Worm (Caenorhabditis elegans) whole organism, dauer: ENCODE measurements around the gene R144.10.
"Not testable (repeated sequence)": the region's sequence is repeated elsewhere in the genome, so short reads cannot be mapped to it uniquely, and the experiment has no call there.

Source experiments
- unc-62 ChIP-seq: sonication (generic microtip); optimal IDR thresholded peaks from 2 replicates; lab custom pipeline; 2017; ENCODE audit warnings: missing biosample characterization, missing genetic modification reagents, missing genetic modification characterization

Gene R144.10

DNA sequence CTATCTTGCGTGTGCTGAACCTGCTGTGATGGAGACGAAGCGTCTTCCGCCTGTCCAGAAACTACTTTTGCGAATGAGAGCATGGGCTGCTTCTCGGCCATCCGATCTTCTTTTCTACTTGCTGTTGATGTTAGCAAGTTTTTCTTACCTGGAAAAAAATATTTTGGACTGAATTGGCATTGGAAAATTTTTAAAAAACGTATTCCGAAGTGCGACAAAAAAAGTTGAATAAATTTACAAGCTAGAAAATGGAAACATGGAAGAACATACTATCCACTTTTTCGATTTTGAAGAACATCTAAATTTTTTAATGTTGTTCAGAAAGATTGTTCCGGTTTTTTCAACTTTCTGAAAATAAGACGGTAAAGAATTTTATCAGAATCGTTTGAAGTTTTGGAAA is 15.4 kb upstream of the R144.10 start, which contains the start of gene larp-1:
Gene larp-1 (minus strand): TSS at position 101 of the 400 bp plus-strand sequence.
- TF ChIP-seq unc-62, result no peak

DNA sequence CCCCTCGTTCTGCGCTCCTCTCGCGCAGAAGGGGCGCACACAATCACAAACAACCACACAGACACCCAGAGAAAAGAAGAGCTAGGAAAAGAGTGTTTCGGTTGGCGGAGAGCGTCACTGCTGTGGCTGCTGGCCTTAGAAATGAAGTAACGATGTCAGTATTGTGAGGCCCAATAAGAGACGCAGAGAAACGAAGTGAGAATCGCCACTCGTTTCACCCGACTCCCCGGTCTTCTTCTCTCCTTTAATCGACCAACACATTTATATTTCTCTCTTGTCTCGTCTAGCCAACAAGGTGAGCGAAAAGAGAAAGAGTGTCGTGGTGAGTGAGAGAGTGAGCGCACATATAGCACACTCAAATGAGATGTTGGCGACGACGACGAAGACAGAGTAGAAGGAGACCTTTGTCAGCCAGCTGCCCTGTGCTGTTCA is 11.8 kb upstream of the R144.10 start:
- no peak for TF ChIP-seq unc-62

DNA sequence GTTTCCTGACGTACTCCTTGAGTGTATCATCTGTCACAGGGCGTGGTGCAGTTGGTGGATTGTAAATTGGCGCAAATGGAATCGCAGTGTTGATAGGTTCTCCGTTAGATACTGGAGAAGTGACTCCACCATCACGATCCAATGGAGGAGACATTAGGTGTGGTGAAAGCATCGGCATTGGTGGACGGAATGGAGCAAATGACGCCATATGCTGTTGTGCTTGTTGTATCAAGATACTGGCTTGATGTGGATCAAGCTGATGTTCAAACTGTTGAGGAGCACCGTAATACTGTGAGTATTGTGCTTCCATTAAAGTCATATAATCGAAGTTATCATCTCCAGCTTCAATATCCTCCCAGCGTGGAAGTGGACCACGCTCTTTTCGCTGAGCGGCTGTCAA is 10.3 kb upstream of the R144.10 start:
- no peak for TF ChIP-seq unc-62

DNA sequence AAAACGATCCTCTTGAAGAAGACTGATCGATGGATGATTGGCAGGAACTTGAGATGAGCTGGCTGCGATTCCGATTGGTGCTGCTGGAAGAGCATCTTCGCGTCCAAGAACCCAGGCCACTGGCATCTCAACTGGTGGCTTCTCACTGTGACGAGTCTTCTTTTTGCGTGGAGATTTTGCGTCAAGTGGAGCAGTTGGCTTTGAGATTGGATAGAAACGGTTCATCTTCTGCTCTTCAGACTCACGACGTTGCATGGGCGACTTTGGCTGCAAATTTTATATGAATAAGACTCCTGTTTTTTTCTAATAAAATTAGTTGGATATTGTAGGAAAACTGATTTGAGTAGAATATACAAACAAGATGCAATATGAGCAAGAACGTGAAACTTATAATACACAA is 8.6 kb upstream of the R144.10 start:
- TF ChIP-seq unc-62, result no peak

DNA sequence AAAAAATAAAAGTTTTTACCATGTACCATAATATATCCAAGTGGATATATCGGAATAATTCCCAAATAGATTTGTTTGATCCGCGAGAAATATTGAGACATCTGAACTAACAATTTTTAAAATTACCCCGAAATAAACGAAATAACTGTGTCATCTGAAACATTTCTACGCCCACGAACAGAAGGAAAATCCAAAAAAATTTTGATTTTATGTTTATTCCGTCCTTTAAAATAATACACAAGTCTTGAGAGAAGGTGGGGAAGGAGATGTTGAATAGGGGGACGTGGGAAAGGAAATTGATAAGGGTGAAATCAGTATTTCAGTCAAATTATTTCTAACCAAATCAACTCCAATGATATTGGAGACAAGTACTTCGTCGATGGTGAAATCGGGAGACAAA is 6.6 kb upstream of the R144.10 start, which contains the start of gene R144.11:
Gene R144.11 (minus strand): TSS at position 101 of the 400 bp plus-strand sequence.
- TF ChIP-seq unc-62, result no peak

DNA sequence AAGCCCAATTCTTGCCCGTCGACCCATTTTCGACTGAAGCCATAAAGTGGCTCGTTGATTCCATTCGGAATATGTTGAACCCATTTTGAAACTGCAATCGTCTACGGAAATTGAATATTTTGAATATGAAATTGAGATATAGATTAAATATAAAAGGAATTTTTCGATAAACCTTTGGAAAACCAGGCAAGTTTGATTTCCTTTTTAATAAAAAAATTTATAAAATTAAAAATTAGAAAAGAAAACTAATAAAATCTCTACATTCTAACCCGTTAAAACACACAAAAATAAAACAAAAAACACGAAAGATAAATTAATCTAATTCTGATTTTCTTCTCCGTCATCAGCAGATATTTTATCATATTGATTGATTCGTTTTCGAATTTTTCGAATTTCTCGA is 4.8 kb upstream of the R144.10 start, which contains the start of gene R144.12:
Gene R144.12 (minus strand): TSS at position 101 of the 400 bp plus-strand sequence.
- no peak for TF ChIP-seq unc-62

DNA sequence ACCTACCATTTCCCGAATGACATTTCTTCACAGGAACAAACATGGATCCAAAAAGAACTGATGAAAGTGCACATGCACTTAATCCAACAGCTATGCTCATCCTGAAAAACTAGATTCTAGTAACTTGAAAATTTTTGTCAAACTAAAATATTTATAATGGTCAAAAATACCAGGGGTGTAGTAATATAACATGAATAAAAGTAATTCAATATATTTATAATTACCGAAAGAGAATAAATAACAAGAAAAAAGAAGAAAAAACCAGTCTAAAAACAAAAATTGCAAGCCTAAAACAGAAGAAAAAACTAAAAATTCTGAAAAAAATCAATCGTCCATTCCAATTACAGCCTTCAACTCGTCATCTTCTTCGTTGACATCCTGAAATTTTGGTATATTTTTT is 2.5 kb upstream of the R144.10 start, which contains the start of gene R144.6:
Gene R144.6 (minus strand): TSS at position 101 of the 400 bp plus-strand sequence.
- TF ChIP-seq unc-62, result no peak

DNA sequence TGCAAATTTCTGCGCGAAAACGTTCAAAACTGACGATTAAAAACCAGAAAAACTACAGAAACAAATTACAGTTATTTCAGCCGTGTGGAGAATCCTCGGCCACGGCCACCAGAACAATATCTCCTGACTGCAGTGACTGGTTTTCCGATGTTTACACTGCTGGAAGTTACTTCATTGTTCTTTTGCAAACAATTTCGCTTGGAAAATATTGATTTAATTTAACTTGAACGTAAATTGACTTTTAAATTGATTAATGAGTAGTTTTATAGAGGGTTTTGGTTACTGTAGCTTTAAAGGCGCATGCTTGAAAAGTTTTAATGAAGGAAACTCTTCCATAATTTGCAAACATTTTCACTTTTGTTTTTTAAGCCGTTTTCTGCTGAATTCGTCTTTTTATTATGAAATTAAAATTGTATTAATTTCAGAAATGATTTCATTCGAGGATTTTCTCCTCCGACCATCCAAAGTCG is 3.1 kb downstream of the R144.10 start, which contains the start of gene smcr-8:
Gene smcr-8 (plus strand): TSS at position 420 of the 470 bp plus-strand sequence.
- no peak for TF ChIP-seq unc-62

DNA sequence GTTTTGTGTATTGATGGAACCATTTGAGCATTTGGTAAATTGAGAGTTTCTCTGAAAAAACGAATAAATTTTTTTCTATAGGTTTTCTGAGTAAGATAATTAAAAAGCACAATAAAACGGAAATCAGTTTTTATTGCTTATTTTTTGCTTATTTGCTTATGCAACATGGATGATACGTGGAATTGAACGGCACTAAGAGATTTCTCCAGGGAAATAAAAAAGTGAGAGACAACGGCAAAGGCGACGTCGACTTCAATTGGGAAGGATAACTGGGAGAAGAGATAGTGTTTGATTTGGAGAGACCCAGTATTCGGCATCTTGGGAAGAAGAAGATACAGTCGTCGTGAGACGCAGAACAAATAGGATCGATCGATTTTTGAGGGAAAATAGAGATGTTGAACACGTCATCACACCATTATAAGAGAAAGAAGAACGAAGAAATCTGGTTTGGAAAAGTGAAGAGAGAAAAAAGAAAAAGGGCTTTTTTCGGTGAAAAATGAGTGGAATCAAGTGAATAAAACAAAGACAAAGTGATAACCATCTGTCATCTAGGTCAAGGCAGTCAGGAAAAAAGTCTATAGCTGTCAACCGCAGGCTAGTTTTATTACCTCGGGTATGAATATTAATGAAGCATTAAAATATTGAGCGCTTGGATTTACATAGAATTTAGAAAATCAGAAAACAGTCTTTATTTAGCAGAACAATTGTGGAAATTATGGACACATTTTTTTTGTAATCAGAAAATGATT is 3.8 kb downstream of the R144.10 start, which contains the start of gene tmem-131:
Gene tmem-131 (minus strand): TSS at position 51 of the 749 bp plus-strand sequence.
- no peak for TF ChIP-seq unc-62

DNA sequence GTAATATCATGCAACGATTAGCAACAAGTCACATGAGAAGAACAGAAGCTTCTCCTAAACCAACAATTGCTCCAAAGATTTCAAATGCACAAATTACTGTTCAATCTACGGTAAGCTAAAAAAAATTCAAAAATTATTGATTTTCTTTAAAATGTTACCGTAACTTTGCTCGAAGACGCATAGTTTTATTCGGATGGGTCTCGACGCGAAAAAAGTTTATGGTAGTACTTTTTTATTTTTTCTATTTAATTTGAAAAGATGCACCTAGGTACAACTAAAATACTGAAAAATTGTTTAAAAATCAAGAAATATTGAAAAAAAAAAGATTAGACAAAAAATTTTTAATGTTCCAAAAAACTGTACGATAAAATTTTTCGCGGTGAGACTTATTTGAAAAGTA is 14.5 kb downstream of the R144.10 start:
- TF ChIP-seq unc-62, result no peak

DNA sequence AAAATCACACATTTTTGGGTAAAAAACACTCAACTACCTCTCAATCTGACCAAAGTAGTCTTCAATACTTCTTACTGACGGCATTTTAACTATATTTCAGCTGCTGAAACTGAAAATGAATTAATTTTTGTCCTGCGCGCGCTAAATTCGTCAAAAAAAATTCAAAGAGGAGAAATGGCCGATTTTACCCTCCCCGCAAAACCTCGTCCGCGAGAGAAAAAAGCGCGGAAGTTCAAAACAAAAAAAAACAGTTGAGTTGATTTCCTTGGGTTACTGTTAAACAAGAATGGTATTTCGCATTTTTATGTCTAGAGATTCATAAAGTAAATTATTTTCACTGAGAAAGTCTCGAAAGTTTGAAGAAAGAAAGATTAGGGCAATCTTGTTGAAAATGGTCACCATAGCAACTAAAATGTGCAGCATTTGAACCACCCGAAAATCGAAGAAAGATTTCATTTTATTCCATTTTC is 15.3 kb downstream of the R144.10 start, which contains the start of the genes C27F2.10 and wdr-60:
Gene C27F2.10 (minus strand): TSS at position 109 of the 470 bp plus-strand sequence.
Gene wdr-60 (plus strand): TSS at position 420 of the 470 bp plus-strand sequence.
- TF ChIP-seq unc-62, result no peak

DNA sequence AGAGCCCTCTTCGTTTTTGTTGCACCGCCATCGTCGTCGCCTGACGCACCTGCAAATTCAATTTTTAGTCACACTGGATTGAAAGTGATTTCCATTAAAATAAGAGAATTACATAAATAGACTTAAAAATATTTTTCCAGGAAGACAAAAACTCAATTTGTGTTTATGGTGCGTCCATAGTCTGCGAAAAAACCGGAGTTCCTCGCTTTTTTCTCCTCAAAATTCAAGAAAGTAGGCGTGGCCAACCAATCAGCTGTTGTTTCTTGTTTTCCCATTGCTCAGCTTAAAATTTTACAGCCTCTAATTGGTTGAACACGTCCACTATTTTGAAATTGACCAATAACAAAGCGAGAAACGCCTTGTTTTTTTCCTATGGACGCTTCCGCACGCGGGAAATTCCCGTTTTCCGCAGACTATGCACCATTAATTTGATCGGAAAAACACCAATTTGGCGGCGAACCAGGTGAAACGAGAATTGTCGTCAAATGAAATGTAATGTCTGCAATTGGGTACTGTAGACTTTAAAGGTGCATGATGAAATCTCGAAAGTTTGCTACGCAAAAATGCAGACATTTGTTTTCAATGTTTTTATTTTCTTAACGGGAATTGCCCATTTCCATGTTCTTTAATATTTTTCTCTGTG is 17.6 kb downstream of the R144.10 start, which contains the start of gene C27F2.7:
Gene C27F2.7 (minus strand): TSS at position 51 of the 643 bp plus-strand sequence.
- TF ChIP-seq unc-62, result no peak

DNA sequence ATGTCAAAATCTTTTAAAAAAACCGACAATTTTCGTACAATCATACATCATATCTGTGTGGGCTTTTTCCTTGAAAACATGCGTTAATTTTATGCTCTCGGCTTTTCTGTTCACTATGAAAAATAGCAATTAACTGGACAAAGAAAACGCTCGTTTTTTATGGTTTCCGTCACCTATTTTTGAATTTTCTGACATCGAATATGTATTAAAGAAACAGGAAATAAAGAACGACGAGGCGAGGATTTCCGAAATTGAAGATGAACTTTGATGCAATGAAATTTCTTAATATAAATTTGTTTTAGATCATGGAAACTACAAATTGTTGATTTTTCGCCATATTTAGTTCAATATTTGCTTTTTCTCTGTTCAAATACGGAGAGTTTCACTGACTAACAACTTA is 18.2 kb downstream of the R144.10 start:
- TF ChIP-seq unc-62, result no peak

DNA sequence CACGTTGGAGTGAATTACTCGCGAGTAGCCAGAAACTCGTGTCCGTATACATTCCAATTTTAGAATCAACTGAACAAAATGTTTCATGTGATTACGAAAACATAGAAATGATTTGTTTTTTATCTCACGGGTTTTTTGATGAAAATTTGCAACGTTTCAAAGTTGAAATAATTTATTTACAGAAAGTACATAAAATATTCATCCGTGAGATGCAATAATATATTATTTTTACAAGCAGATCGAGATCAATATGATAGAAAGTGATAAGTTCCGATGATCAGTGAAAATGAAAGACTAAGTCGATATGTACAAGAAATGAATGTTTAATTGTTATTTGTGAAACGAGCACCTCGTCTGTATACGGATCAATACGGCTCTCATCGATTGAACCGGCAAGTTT is 21.8 kb downstream of the R144.10 start, which contains the start of gene C27F2.6:
Gene C27F2.6 (minus strand): TSS at position 101 of the 400 bp plus-strand sequence.
- not testable (repeated sequence) for TF ChIP-seq unc-62

DNA sequence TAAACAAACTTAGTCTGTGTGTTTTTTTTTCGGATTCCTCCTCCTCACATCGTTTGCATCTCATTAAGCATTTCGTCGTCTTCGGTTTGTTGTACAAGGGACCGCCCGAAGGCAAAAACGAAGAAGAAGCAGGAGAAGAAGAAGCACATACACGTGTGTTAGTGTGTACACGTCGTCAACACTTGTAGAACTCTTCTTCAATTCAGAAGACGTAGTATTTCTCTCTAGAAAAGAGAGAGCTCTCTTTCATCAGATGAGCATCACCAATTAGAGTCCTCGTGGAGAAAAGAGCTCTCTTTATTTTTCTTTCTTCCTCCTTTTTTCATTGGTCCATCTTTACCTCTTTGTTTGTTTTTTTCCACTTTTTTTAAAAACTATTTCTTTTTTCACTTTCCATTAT is 34.0 kb downstream of the R144.10 start:
- TF ChIP-seq unc-62, result no peak

DNA sequence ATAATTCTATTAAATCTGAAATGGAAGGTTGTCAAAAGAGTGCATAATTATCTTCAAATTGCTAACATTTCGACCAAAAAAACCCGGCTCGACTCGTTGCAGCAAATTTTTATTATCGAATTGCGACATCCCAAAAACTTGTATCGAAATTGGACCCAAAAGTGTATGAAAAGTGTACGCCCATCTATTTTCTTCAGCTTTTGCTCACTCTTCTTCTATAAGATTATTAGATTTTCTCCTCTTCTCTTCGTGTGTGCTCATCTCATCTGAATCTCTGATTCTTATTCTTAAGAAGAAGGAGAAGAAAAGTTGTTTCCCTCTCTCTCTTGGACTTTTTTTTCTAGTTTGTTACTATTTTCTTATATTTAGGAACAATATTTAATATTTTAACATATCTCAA is 34.9 kb downstream of the R144.10 start:
- TF ChIP-seq unc-62, result no peak

DNA sequence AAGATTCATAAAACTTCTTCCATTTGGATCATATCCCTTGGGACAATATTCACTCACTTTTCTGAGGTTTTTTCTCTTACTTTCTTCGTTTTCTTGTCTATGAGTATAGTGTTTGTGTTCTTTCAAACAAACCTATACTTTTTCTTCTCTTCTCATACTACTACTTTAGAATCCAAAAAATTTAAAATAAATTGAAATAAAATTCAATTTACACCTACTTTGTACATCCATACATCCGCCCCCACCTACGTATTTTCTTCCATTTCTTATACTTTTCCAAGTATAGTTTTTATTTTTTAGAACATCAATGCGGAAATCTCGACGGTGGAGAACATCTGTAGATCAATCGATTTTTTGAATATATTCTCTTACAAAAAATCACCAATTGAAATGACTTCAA is 36.9 kb downstream of the R144.10 start, which contains the start of gene nca-2:
Gene nca-2 (plus strand): TSS at position 301 of the 400 bp plus-strand sequence.
- no peak for TF ChIP-seq unc-62
